Worm (Caenorhabditis elegans): Measurements from ENCODE around the gene F45D3.3.

F45D3.3 gene

DNA sequence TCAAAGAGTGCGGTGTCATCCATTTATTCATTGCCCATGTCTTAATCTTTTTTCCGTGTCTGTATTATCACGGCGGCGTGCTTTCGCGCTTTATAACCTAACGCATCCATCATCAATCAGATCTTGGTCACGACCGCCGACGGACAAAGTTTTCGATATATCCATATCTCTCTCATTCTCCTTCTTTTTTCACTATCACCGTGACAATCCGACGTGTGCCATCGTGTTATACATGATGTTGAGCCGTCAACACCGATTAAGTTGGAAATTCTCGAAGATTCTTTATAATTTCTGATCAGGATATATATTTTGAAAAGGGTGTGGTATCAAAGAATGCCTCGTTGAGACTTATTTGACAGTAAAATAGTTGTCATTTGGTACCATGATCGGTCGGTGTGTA, 6.7 kb upstream of the F45D3.3 start (continued):
- TF ChIP-seq ama-1 (optimal IDR thresholded peaks at IDR 0.05) (no peak), nhr-47 (tag; optimal IDR thresholded peaks at IDR 0.05) (peak; percentile 20), fkh-10 (GFP tag; optimal IDR thresholded peaks at IDR 0.05) (no peak), sup-37 (GFP tag; optimal IDR thresholded peaks at IDR 0.05) (no peak), alr-1 (tag; optimal IDR thresholded peaks at IDR 0.05; ENCODE audit: borderline replicate concordance) (no peak), tbx-2 (tag; optimal IDR thresholded peaks at IDR 0.05) (peak; percentile 63), lin-35 (GFP tag; optimal IDR thresholded peaks at IDR 0.05) (no peak), blmp-1 (tag; optimal IDR thresholded peaks at IDR 0.05) (peak; percentile 87), egl-13 (tag; optimal IDR thresholded peaks at IDR 0.05) (no peak), grh-1 (GFP tag; IDR thresholded peaks at IDR 0.05) (peak; percentile 25; the same call in 1 of the 2 replicates), nhr-19 (GFP tag; conservative IDR thresholded peaks at IDR 0.05) (peak; percentile 43), ceh-63 (GFP tag; optimal IDR thresholded peaks at IDR 0.05) (no peak), xbp-1 (tag; optimal IDR thresholded peaks at IDR 0.05) (no peak), lin-14 (GFP tag; optimal IDR thresholded peaks at IDR 0.05) (peak; percentile 52)

DNA sequence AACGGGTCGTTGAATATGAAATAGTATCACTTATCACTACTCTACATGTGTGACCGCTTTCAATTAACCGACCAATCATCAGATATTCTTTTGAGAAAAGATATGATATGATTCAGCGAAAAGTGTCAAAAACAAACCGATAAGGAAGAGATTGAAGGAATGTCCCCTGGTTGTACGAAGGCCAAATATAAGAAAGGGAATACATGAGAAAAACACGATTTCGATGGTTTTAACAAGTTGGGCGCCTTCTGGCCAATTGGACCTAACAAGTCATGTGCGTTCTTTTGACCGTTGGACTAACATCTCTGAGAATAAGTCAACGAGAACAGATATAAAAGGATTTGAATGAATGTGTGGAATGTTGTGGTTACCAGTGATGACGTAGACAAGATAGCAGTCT, 5.7 kb upstream of the F45D3.3 start:
- no peak for TF ChIP-seq nhr-47 (tag; optimal IDR thresholded peaks at IDR 0.05)
- no peak for TF ChIP-seq unc-30 (tag; optimal IDR thresholded peaks at IDR 0.05)
- peak in 1 of 2 experiments; percentile 25 for TF ChIP-seq lsy-2 (tag; optimal IDR thresholded peaks at IDR 0.05)
- TF ChIP-seq lin-35 (GFP tag; optimal IDR thresholded peaks at IDR 0.05) = peak in 1 of 2 experiments; percentile 9
- TF ChIP-seq lin-39 (tag; optimal IDR thresholded peaks at IDR 0.05) = no peak
- TF ChIP-seq elt-2 (tag; optimal IDR thresholded peaks at IDR 0.05) = no peak
- no peak for TF ChIP-seq snpc-4 (tag; optimal IDR thresholded peaks at IDR 0.05)
- no peak for TF ChIP-seq zag-1 (tag; optimal IDR thresholded peaks at IDR 0.05)
- TF ChIP-seq lir-3 (tag; optimal IDR thresholded peaks at IDR 0.05; ENCODE audit: poor library complexity) = no peak
- TF ChIP-seq isw-1 (GFP tag; IDR thresholded peaks at IDR 0.05) = no peak
- TF ChIP-seq aly-2 (tag; optimal IDR thresholded peaks at IDR 0.05) = no peak
- no peak for TF ChIP-seq egl-13 (tag; optimal IDR thresholded peaks at IDR 0.05)
- TF ChIP-seq lin-15B (tag; optimal IDR thresholded peaks at IDR 0.05) = no peak
- no peak for TF ChIP-seq ztf-11 (tag; optimal IDR thresholded peaks at IDR 0.05)
- TF ChIP-seq nhr-77 (tag; optimal IDR thresholded peaks at IDR 0.05) = no peak
- TF ChIP-seq nhr-84 (tag; optimal IDR thresholded peaks at IDR 0.05) = no peak
- no peak for TF ChIP-seq rnt-1 (tag; optimal IDR thresholded peaks at IDR 0.05)
- no peak for TF ChIP-seq nhr-237 (tag; optimal IDR thresholded peaks at IDR 0.05)
- TF ChIP-seq nhr-11 (tag; optimal IDR thresholded peaks at IDR 0.05) = no peak
- peak; percentile 30 for TF ChIP-seq snu-23 (GFP tag; optimal IDR thresholded peaks at IDR 0.05)
- no peak for TF ChIP-seq hpl-2 (GFP tag; optimal IDR thresholded peaks at IDR 0.05)
- peak; percentile 38 for TF ChIP-seq lin-14 (GFP tag; optimal IDR thresholded peaks at IDR 0.05)
- no peak for TF ChIP-seq dpl-1 (GFP tag; optimal IDR thresholded peaks at IDR 0.05)
- no peak for TF ChIP-seq sox-4 (tag; optimal IDR thresholded peaks at IDR 0.05)
- peak; percentile 25 for TF ChIP-seq unc-130 (tag; optimal IDR thresholded peaks at IDR 0.05)
- no peak for TF ChIP-seq unc-86 (tag; optimal IDR thresholded peaks at IDR 0.05)
- TF ChIP-seq elt-3 (tag; optimal IDR thresholded peaks at IDR 0.05) = peak in 3 of 6 experiments; percentile 32 to 85 (median 59)
- peak; percentile 37 for TF ChIP-seq tbx-2 (tag; optimal IDR thresholded peaks at IDR 0.05)
- no peak for TF ChIP-seq swsn-7 (tag; optimal IDR thresholded peaks at IDR 0.05)
- no peak for TF ChIP-seq C16A3.4 (tag; optimal IDR thresholded peaks at IDR 0.05)
- peak; percentile 80 for TF ChIP-seq blmp-1 (tag; optimal IDR thresholded peaks at IDR 0.05)
- no peak for TF ChIP-seq C34B4.2 (tag; optimal IDR thresholded peaks at IDR 0.05)
- TF ChIP-seq grh-1 (GFP tag; IDR thresholded peaks at IDR 0.05) = 0 out of 2 replicates have a peak, but pooled peaks have one; percentile 5
- peak; percentile 21 for TF ChIP-seq nhr-19 (GFP tag; conservative IDR thresholded peaks at IDR 0.05)
- TF ChIP-seq vab-15 (tag; optimal IDR thresholded peaks at IDR 0.05) = no peak
- TF ChIP-seq mdl-1 (tag; optimal IDR thresholded peaks at IDR 0.05) = no peak
- TF ChIP-seq mep-1 (tag; optimal IDR thresholded peaks at IDR 0.05) = no peak
- TF ChIP-seq alr-1 (tag; optimal IDR thresholded peaks at IDR 0.05; ENCODE audit: borderline replicate concordance) = no peak
- no peak for TF ChIP-seq sup-37 (GFP tag; optimal IDR thresholded peaks at IDR 0.05)
- no peak for TF ChIP-seq hlh-4 (tag; optimal IDR thresholded peaks at IDR 0.05)
- TF ChIP-seq sptf-1 (tag; optimal IDR thresholded peaks at IDR 0.05) = no peak
- no peak for TF ChIP-seq nhr-28 (tag; optimal IDR thresholded peaks at IDR 0.05)
- TF ChIP-seq tlp-1 (tag; optimal IDR thresholded peaks at IDR 0.05) = no peak
- TF ChIP-seq nhr-71 (tag; optimal IDR thresholded peaks at IDR 0.05) = peak; percentile 59
- TF ChIP-seq unc-98 (GFP tag; IDR thresholded peaks at IDR 0.05) = no peak
- TF ChIP-seq pqm-1 (tag; optimal IDR thresholded peaks at IDR 0.05) = no peak
- no peak for TF ChIP-seq xbp-1 (tag; optimal IDR thresholded peaks at IDR 0.05)

All from whole organism, L1 larva.